Fruit fly (Drosophila melanogaster): ENCODE results near the gene Sema1a.

Gene Sema1a

dm6 chr2L:8535394-8536176, 6.4 kb upstream of the Sema1a start (continued):
- TF ChIP-seq CG18011 (GFP tag; optimal IDR thresholded peaks at IDR 0.05) (peak; percentile 66), row (GFP tag; IDR thresholded peaks at IDR 0.05) (peak; percentile 92), CG12236 (GFP tag; optimal IDR thresholded peaks at IDR 0.05) (no peak), hkb (optimal IDR thresholded peaks at IDR 0.05) (no peak), hkb (GFP tag; IDR thresholded peaks at IDR 0.05) (peak; percentile 71; the same call in 1 of the 2 replicates), CG6854 (GFP tag; optimal IDR thresholded peaks at IDR 0.05) (peak; percentile 87), amos (GFP tag; IDR thresholded peaks at IDR 0.05; ENCODE audit: partially characterized antibody) (no peak), zfh2 (GFP tag; optimal IDR thresholded peaks at IDR 0.05) (peak; percentile 46), lilli (GFP tag; optimal IDR thresholded peaks at IDR 0.05) (peak; percentile 78), Blimp-1 (GFP tag; optimal IDR thresholded peaks at IDR 0.05) (peak; percentile 90), CG11695 (GFP tag; IDR thresholded peaks at IDR 0.05) (peak; percentile 78), gsb-n (tag; optimal IDR thresholded peaks at IDR 0.05) (peak; percentile 76), croc (GFP tag; conservative IDR thresholded peaks at IDR 0.05) (peak; percentile 81), al (GFP tag; IDR thresholded peaks at IDR 0.05) (peak; percentile 79), zfh1 (GFP tag; IDR thresholded peaks at IDR 0.05) (peak; percentile 60), pum (GFP tag; optimal IDR thresholded peaks at IDR 0.05) (no peak), CG15601 (tag; optimal IDR thresholded peaks at IDR 0.05) (peak; percentile 92), Scr (GFP tag; IDR thresholded peaks at IDR 0.05; ENCODE audit: partially characterized antibody) (no peak), CG10979 (tag; optimal IDR thresholded peaks at IDR 0.05) (peak; percentile 95), Six4 (GFP tag; optimal IDR thresholded peaks at IDR 0.05) (peak; percentile 82), trem (tag; optimal IDR thresholded peaks at IDR 0.05) (peak; percentile 87), Aef1 (GFP tag; IDR thresholded peaks at IDR 0.05) (peak; percentile 64), CG33213 (GFP tag; optimal IDR thresholded peaks at IDR 0.05) (no peak), Elba2 (GFP tag; optimal IDR thresholded peaks at IDR 0.05) (no peak), Nf-YC (tag; optimal IDR thresholded peaks at IDR 0.05) (peak; percentile 88), CG6254 (GFP tag; optimal IDR thresholded peaks at IDR 0.05) (peak; percentile 83), CG13775 (GFP tag; optimal IDR thresholded peaks at IDR 0.05) (peak; percentile 93), Dad (GFP tag; optimal IDR thresholded peaks at IDR 0.05) (no peak), CG33557 (GFP tag; optimal IDR thresholded peaks at IDR 0.05) (peak; percentile 87), bowl (GFP tag; IDR thresholded peaks at IDR 0.05) (no peak), CG8388 (GFP tag; optimal IDR thresholded peaks at IDR 0.05) (peak; percentile 89), CG9797 (GFP tag; optimal IDR thresholded peaks at IDR 0.05) (peak; percentile 18), Dek (tag; optimal IDR thresholded peaks at IDR 0.05) (peak; percentile 93), D (optimal IDR thresholded peaks at IDR 0.05) (no peak), D (GFP tag; optimal IDR thresholded peaks at IDR 0.05) (peak; percentile 94), CG14050 (GFP tag; IDR thresholded peaks at IDR 0.05) (peak; percentile 61; the same call in 2 of the 3 replicates), wor (GFP tag; IDR thresholded peaks at IDR 0.05) (peak; percentile 79), dysf (GFP tag; IDR thresholded peaks at IDR 0.05) (peak; percentile 91), CG9932 (GFP tag; IDR thresholded peaks at IDR 0.05) (peak; percentile 77), Asciz (GFP tag; optimal IDR thresholded peaks at IDR 0.05) (peak; percentile 93), sens (GFP tag) (peak; percentile 92), NFAT (GFP tag; IDR thresholded peaks at IDR 0.05) (peak; percentile 64), MBD-R2 (GFP tag; IDR thresholded peaks at IDR 0.05) (peak; percentile 42), CG2199 (GFP tag; IDR thresholded peaks at IDR 0.05) (no peak), ro (GFP tag; IDR thresholded peaks at IDR 0.05) (peak; percentile 63; the same call in 1 of the 2 replicates), sqz (GFP tag; optimal IDR thresholded peaks at IDR 0.05) (peak; percentile 90), insv (GFP tag; optimal IDR thresholded peaks at IDR 0.05) (peak in 1 of 2 experiments; percentile 63), B-H2 (GFP tag; optimal IDR thresholded peaks at IDR 0.05) (peak; percentile 75), Lhr (GFP tag; optimal IDR thresholded peaks at IDR 0.05) (peak; percentile 59), bab2 (GFP tag; optimal IDR thresholded peaks at IDR 0.05) (no peak)

Measured in whole organism, embryonic.